Fruit fly (Drosophila melanogaster) Kc167 (cell line): ENCODE measurements around the gene Ids.

Source experiments
- Myc ChIP-seq: fragments of >200 bp; optimal IDR thresholded peaks from 2 replicates; lab custom pipeline; 2017; ENCODE audit warnings: missing external identifiers
- Sin3A ChIP-seq: fragments of >200 bp; optimal IDR thresholded peaks from 2 replicates; lab custom pipeline; 2018; ENCODE audit warnings: missing external identifiers
- h ChIP-seq: fragments of >200 bp; optimal IDR thresholded peaks from 3 replicates; lab custom pipeline; 2018; ENCODE audit warnings: missing external identifiers
- insv ChIP-seq: fragments of >200 bp; optimal IDR thresholded peaks from 3 replicates; lab custom pipeline; 2018; ENCODE audit warnings: missing external identifiers
- psq ChIP-seq: fragments of >200 bp; optimal IDR thresholded peaks from 2 replicates; lab custom pipeline; 2017; ENCODE audit warnings: missing external identifiers
- ttk ChIP-seq: sonication (Bioruptor generic); optimal IDR thresholded peaks from 2 replicates; lab custom pipeline; 2017; ENCODE audit warnings: missing external identifiers

DNA sequence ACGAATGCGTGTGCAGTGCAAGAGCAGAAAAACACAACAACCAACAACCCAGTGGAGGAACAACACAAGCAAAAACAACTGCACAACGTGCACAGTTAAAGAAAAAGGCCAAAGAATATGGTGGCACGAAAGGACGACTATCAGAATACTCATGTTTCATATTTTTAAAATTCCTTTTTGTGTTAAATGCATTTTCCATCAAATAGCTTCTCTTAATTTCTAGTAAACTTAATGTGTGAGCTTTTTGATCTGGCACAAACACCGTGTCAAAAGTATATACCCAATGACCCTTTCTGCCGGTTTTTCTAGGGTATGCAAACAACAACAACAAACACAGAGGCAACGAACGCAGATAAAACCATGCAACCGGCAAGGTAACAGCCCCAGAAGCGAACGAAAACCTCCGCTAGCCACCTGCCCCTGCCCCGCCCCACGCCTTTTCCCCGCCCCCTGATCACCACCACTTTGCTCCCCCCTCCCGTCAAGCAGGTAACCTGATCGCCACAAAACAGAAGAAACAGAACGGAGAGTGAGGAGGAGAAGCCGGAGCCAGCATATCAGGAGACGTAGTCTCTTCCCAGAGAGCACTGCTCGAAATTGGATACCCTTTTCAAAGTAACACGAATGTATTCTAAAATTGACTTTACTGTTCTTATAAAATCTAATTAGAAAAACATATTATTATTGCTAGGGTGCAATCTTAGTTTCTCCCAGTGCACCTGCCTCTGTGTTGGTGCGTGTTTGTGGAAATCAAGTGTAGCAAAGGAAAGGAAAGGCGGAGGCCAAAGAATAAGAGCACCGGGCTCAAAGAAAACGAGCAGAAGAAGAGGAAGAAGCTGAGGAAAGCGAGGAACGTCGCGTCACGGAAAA lies 17.0 kb downstream of the Ids start:
- no peak for TF ChIP-seq h
- no peak for TF ChIP-seq psq (lab: Kevin White, UChicago)
- no peak for TF ChIP-seq insv
- no peak for TF ChIP-seq Myc (lab: Kevin White, UChicago)
- TF ChIP-seq ttk (lab: Kevin White, UChicago) = no peak
- TF ChIP-seq Sin3A (lab: Kevin White, UChicago) = no peak
